Fruit fly (Drosophila melanogaster) whole organism, embryonic: ENCODE data around the gene CG46467.
A peak's percentile ranks its signal among the peaks of the same experiment; 100 is the strongest.

ENCODE experiments used
- Abd-B ChIP-seq: fragments of 200-800 bp; sonication (Bioruptor generic); optimal IDR thresholded peaks from 2 replicates; lab custom pipeline; 2018; ENCODE audit warnings: missing biosample characterization, mild to moderate bottlenecking, missing genetic modification characterization, moderate library complexity
- BtbVII ChIP-seq: fragments of 200-800 bp; sonication (Bioruptor generic); optimal IDR thresholded peaks from 3 replicates; lab custom pipeline; 2017; ENCODE audit warnings: missing biosample characterization, mild to moderate bottlenecking, missing genetic modification characterization
- CG10267 ChIP-seq: fragments of 200-800 bp; sonication (Bioruptor generic); optimal IDR thresholded peaks from 2 replicates; lab custom pipeline; 2018; ENCODE audit warnings: missing biosample characterization, mild to moderate bottlenecking, missing genetic modification characterization, moderate library complexity
- CG10462 ChIP-seq: fragments of 200-800 bp; sonication (Bioruptor generic); optimal IDR thresholded peaks from 2 replicates; lab custom pipeline; 2016; ENCODE audit warnings: missing biosample characterization, missing genetic modification characterization
- CG12299 ChIP-seq: fragments of 200-800 bp; sonication (Bioruptor generic); optimal IDR thresholded peaks from 2 replicates; lab custom pipeline; 2018; ENCODE audit warnings: missing biosample characterization, mild to moderate bottlenecking, missing genetic modification characterization
- CG13296 ChIP-seq: fragments of 200-800 bp; sonication (Bioruptor generic); optimal IDR thresholded peaks from 3 replicates; lab custom pipeline; 2018; ENCODE audit warnings: missing biosample characterization, mild to moderate bottlenecking, missing genetic modification characterization
- CG13624 ChIP-seq: fragments of 200-800 bp; sonication (Bioruptor generic); optimal IDR thresholded peaks from 2 replicates; lab custom pipeline; 2016; ENCODE audit warnings: missing biosample characterization, missing genetic modification characterization
- CG16779 ChIP-seq: fragments of 200-800 bp; sonication (Bioruptor generic); IDR thresholded peaks from 2 replicates; pipeline ENCODE4 v1.3.6; 2022; ENCODE audit warnings: missing biosample characterization, missing genetic modification characterization
- CG17568 ChIP-seq: fragments of 200-800 bp; sonication (Bioruptor generic); optimal IDR thresholded peaks from 2 replicates; lab custom pipeline; 2018; ENCODE audit warnings: missing biosample characterization, mild to moderate bottlenecking, missing genetic modification characterization, moderate library complexity
- CG17829 ChIP-seq: fragments of 200-800 bp; optimal IDR thresholded peaks from 2 replicates; lab custom pipeline; 2019; ENCODE audit warnings: missing biosample characterization, mild to moderate bottlenecking, missing genetic modification characterization, moderate library complexity
- CG17912 ChIP-seq: fragments of 200-800 bp; sonication (Bioruptor generic); optimal IDR thresholded peaks from 2 replicates; lab custom pipeline; 2018; ENCODE audit warnings: missing biosample characterization, mild to moderate bottlenecking, missing genetic modification characterization
- CG1792 ChIP-seq: fragments of 200-800 bp; sonication (Bioruptor generic); optimal IDR thresholded peaks from 2 replicates; lab custom pipeline; 2016; ENCODE audit warnings: missing biosample characterization, missing genetic modification characterization
- CG18619 ChIP-seq: fragments of 200-800 bp; sonication (Bioruptor generic); optimal IDR thresholded peaks from 3 replicates; lab custom pipeline; 2017; ENCODE audit warnings: missing biosample characterization, mild to moderate bottlenecking, missing genetic modification characterization
- CG18764 ChIP-seq: fragments of 200-800 bp; sonication (Bioruptor generic); optimal IDR thresholded peaks from 3 replicates; lab custom pipeline; 2016; ENCODE audit warnings: missing biosample characterization, missing genetic modification characterization
- CG2199 ChIP-seq: fragments of 200-800 bp; sonication (Bioruptor generic); IDR thresholded peaks from 3 replicates; pipeline ENCODE4 v1.3.6; 2022; ENCODE audit warnings: missing biosample characterization, missing genetic modification characterization
- CG34376 ChIP-seq: fragments of 200-800 bp; sonication (Bioruptor generic); optimal IDR thresholded peaks from 2 replicates; lab custom pipeline; 2018; ENCODE audit warnings: missing biosample characterization, mild to moderate bottlenecking, missing genetic modification characterization
- CG4360 ChIP-seq: fragments of 200-800 bp; sonication (Bioruptor generic); IDR thresholded peaks from 2 replicates; pipeline ENCODE4 v1.3.6; 2022; ENCODE audit warnings: missing biosample characterization, missing genetic modification characterization
- CG7786 ChIP-seq: fragments of 200-800 bp; sonication (Bioruptor generic); optimal IDR thresholded peaks from 2 replicates; lab custom pipeline; 2016; ENCODE audit warnings: missing biosample characterization, missing genetic modification characterization
- CG8944 ChIP-seq: fragments of 200-800 bp; sonication (Bioruptor generic); optimal IDR thresholded peaks from 3 replicates; lab custom pipeline; 2016; ENCODE audit warnings: missing biosample characterization, missing genetic modification characterization
- CG9215 ChIP-seq: fragments of 200-800 bp; sonication (Bioruptor generic); IDR thresholded peaks from 2 replicates; pipeline ENCODE4 v1.3.6; 2022; ENCODE audit warnings: missing biosample characterization, missing genetic modification characterization
- CG9437 ChIP-seq: fragments of 200-800 bp; sonication (Bioruptor generic); optimal IDR thresholded peaks from 2 replicates; lab custom pipeline; 2018; ENCODE audit warnings: missing biosample characterization, mild to moderate bottlenecking, missing genetic modification characterization
- E2f2 ChIP-seq: fragments of 200-800 bp; sonication (Bioruptor generic); IDR thresholded peaks from 2 replicates; pipeline ENCODE4 v1.3.6; 2022; ENCODE audit warnings: missing biosample characterization, missing genetic modification characterization
- Hand ChIP-seq: fragments of 200-800 bp; sonication (Bioruptor generic); optimal IDR thresholded peaks from 2 replicates; lab custom pipeline; 2017; ENCODE audit warnings: mild to moderate bottlenecking, missing biosample characterization, missing genetic modification reagents, missing genetic modification characterization
- Hr3 ChIP-seq: fragments of 200-800 bp; sonication (Bioruptor generic); optimal IDR thresholded peaks from 3 replicates; lab custom pipeline; 2016; ENCODE audit warnings: missing biosample characterization, missing genetic modification characterization
- MBD-R2 ChIP-seq: fragments of 200-800 bp; sonication (Bioruptor generic); IDR thresholded peaks from 2 replicates; pipeline ENCODE4 v1.3.6; 2022; ENCODE audit warnings: missing biosample characterization, missing genetic modification characterization
- NC2β ChIP-seq: fragments of 200-800 bp; sonication (Bioruptor generic); optimal IDR thresholded peaks from 2 replicates; lab custom pipeline; 2016; ENCODE audit warnings: missing biosample characterization, missing genetic modification characterization
- Nf-YC ChIP-seq: fragments of 200-800 bp; optimal IDR thresholded peaks from 3 replicates; lab custom pipeline; 2019; ENCODE audit warnings: missing biosample characterization, mild to moderate bottlenecking, missing genetic modification characterization, moderate library complexity
- Oaz ChIP-seq: fragments of 200-800 bp; sonication (Bioruptor generic); IDR thresholded peaks from 2 replicates; pipeline ENCODE4 v1.3.6; 2022; ENCODE audit warnings: missing biosample characterization, missing genetic modification characterization
- Side ChIP-seq: fragments of 200-800 bp; sonication (Bioruptor generic); optimal IDR thresholded peaks from 2 replicates; lab custom pipeline; 2016; ENCODE audit warnings: missing biosample characterization, missing genetic modification characterization
- Sox102F ChIP-seq: fragments of 200-800 bp; sonication (Bioruptor generic); optimal IDR thresholded peaks from 2 replicates; lab custom pipeline; 2018; ENCODE audit warnings: missing biosample characterization, mild to moderate bottlenecking, missing genetic modification characterization, moderate library complexity
- Vsx1 ChIP-seq: fragments of 200-800 bp; sonication (Bioruptor generic); optimal IDR thresholded peaks from 2 replicates; lab custom pipeline; 2017; ENCODE audit warnings: missing biosample characterization, mild to moderate bottlenecking, missing genetic modification characterization, missing genetic modification reagents
- ara ChIP-seq: fragments of 200-800 bp; sonication (Bioruptor generic); IDR thresholded peaks from 2 replicates; pipeline ENCODE4 v1.3.6; 2022; ENCODE audit warnings: missing biosample characterization, missing genetic modification characterization
- cas ChIP-seq: fragments of 200-800 bp; sonication (Bioruptor generic); IDR thresholded peaks from 2 replicates; pipeline ENCODE4 v1.3.6; 2022; ENCODE audit warnings: missing biosample characterization, missing genetic modification characterization
- caup ChIP-seq: fragments of 200-800 bp; sonication (Bioruptor generic); optimal IDR thresholded peaks from 3 replicates; lab custom pipeline; 2017; ENCODE audit warnings: missing biosample characterization, mild to moderate bottlenecking, missing genetic modification characterization, moderate library complexity; ENCODE audit not compliant: severe bottlenecking
- chm ChIP-seq: fragments of 200-800 bp; sonication (Bioruptor generic); IDR thresholded peaks from 2 replicates; pipeline ENCODE4 v1.3.6; 2022; ENCODE audit warnings: missing biosample characterization, missing genetic modification characterization
- dm ChIP-seq: fragments of 200-800 bp; sonication (Bioruptor generic); optimal IDR thresholded peaks from 3 replicates; lab custom pipeline; 2016; ENCODE audit warnings: missing biosample characterization, missing genetic modification characterization
- fru ChIP-seq: fragments of >200 bp; optimal IDR thresholded peaks from 2 replicates; lab custom pipeline; 2017
- gcm ChIP-seq: fragments of 200-800 bp; sonication (Bioruptor generic); optimal IDR thresholded peaks from 2 replicates; lab custom pipeline; 2019; ENCODE audit warnings: missing biosample characterization, mild to moderate bottlenecking, missing genetic modification characterization, moderate library complexity
- gem ChIP-seq: fragments of 200-800 bp; sonication (Bioruptor generic); optimal IDR thresholded peaks from 2 replicates; lab custom pipeline; 2019; ENCODE audit warnings: missing biosample characterization, mild to moderate bottlenecking, missing genetic modification characterization, moderate library complexity
- gsb-n ChIP-seq: fragments of 200-800 bp; sonication (Bioruptor generic); optimal IDR thresholded peaks from 3 replicates; lab custom pipeline; 2018; ENCODE audit warnings: missing biosample characterization, mild to moderate bottlenecking, missing genetic modification characterization
- ind ChIP-seq: fragments of 200-800 bp; sonication (Bioruptor generic); optimal IDR thresholded peaks from 3 replicates; lab custom pipeline; 2016; ENCODE audit warnings: missing biosample characterization, missing genetic modification characterization
- kni ChIP-seq: fragments of 200-800 bp; sonication (Bioruptor generic); optimal IDR thresholded peaks from 3 replicates; lab custom pipeline; 2017; ENCODE audit warnings: mild to moderate bottlenecking, missing biosample characterization, missing genetic modification reagents, missing genetic modification characterization
- pan ChIP-seq, 4 experiments: fragments of >200 bp in 3 of 4; fragments of 200-800 bp in 1 of 4; sonication (Bioruptor generic) in 1 of 4; optimal IDR thresholded peaks in 3 of 4; IDR thresholded peaks in 1 of 4; 2 replicates each; pipeline versions ENCODE4 v1.3.6 to Lab custom; 2017 to 2022; ENCODE audit warnings: missing biosample characterization in 2 of 4, missing genetic modification characterization in 2 of 4, mixed read lengths in 1 of 4
- ranshi ChIP-seq: fragments of 200-800 bp; sonication (Bioruptor generic); IDR thresholded peaks from 2 replicates; pipeline ENCODE4 v1.3.6; 2022; ENCODE audit warnings: missing biosample characterization, missing genetic modification characterization
- repo ChIP-seq: fragments of 200-800 bp; sonication (Bioruptor generic); optimal IDR thresholded peaks from 2 replicates; lab custom pipeline; 2016; ENCODE audit warnings: missing biosample characterization, missing genetic modification characterization
- ro ChIP-seq: fragments of 200-800 bp; sonication (Bioruptor generic); IDR thresholded peaks from 2 replicates; pipeline ENCODE4 v1.3.6; 2022; ENCODE audit warnings: missing biosample characterization, missing genetic modification characterization
- row ChIP-seq: fragments of 200-800 bp; sonication (Bioruptor generic); IDR thresholded peaks from 3 replicates; pipeline ENCODE4 v1.3.6; 2022; ENCODE audit warnings: missing biosample characterization, missing genetic modification characterization
- sr ChIP-seq: fragments of 200-800 bp; sonication (Bioruptor generic); IDR thresholded peaks from 3 replicates; pipeline ENCODE4 v1.3.6; 2022; ENCODE audit warnings: missing biosample characterization, missing genetic modification characterization
- stc ChIP-seq: fragments of 200-800 bp; sonication (Bioruptor generic); IDR thresholded peaks from 2 replicates; pipeline ENCODE4 v1.3.6; 2022; ENCODE audit warnings: missing biosample characterization, missing genetic modification characterization
- tgo ChIP-seq: fragments of 200-800 bp; sonication (Bioruptor generic); IDR thresholded peaks from 3 replicates; pipeline ENCODE4 v1.3.6; 2022; ENCODE audit warnings: missing biosample characterization, missing genetic modification characterization
- tna ChIP-seq: fragments of 200-800 bp; sonication (Bioruptor generic); IDR thresholded peaks from 2 replicates; pipeline ENCODE4 v1.3.6; 2022; ENCODE audit warnings: missing biosample characterization, missing genetic modification characterization; ENCODE audit not compliant: partially characterized antibody
- trem ChIP-seq: fragments of 200-800 bp; optimal IDR thresholded peaks from 3 replicates; lab custom pipeline; 2019; ENCODE audit warnings: missing biosample characterization, mild to moderate bottlenecking, missing genetic modification characterization, moderate library complexity
- vvl ChIP-seq: fragments of 200-800 bp; sonication (Bioruptor generic); IDR thresholded peaks from 2 replicates; pipeline ENCODE4 v1.3.6; 2022; ENCODE audit warnings: missing biosample characterization, missing genetic modification characterization
- zen ChIP-seq: fragments of 200-800 bp; sonication (Bioruptor generic); optimal IDR thresholded peaks from 3 replicates; lab custom pipeline; 2018; ENCODE audit warnings: missing biosample characterization, mild to moderate bottlenecking, missing genetic modification characterization, moderate library complexity

The CG46467 gene

dm6 chr3R:9869954-9870353, 4.5 kb upstream of the CG46467 start (continued):
- TF ChIP-seq Vsx1 (peak; percentile 77), chm (GFP tag; lab: Robert Waterston, UW) (peak; percentile 72; the same call in 1 of the 2 replicates), CG10267 (tag; lab: Kevin White, UChicago) (peak; percentile 21), vvl (GFP tag; lab: Robert Waterston, UW) (peak; percentile 67; the same call in 1 of the 2 replicates), CG13624 (GFP tag; lab: Kevin White, UChicago) (no peak), tgo (GFP tag; lab: Robert Waterston, UW) (no peak), E2f2 (GFP tag; lab: Robert Waterston, UW) (no peak), CG17829 (no peak), CG17912 (GFP tag; lab: Kevin White, UChicago) (no peak), ara (GFP tag; lab: Robert Waterston, UW) (peak; percentile 64), CG9437 (GFP tag; lab: Kevin White, UChicago) (peak; percentile 25), MBD-R2 (GFP tag; lab: Robert Waterston, UW) (no peak), pan (optimal IDR thresholded peaks at IDR 0.05; lab: Kevin White, UChicago) (no peak), pan (GFP tag; optimal IDR thresholded peaks at IDR 0.05 in 1 of 2, IDR thresholded peaks at IDR 0.05 in 1 of 2) (no peak), cas (no peak), CG18619 (GFP tag; lab: Kevin White, UChicago) (peak; percentile 12), CG4360 (GFP tag; lab: Robert Waterston, UW) (peak; percentile 49; the same call in 1 of the 2 replicates), CG8944 (peak; percentile 6), CG2199 (GFP tag; lab: Robert Waterston, UW) (peak; percentile 25; the same call in 1 of the 3 replicates), NC2β (GFP tag; lab: Kevin White, UChicago) (peak; percentile 74), repo (peak; percentile 24), CG9215 (no peak), Hr3 (no peak), CG16779 (GFP tag; lab: Robert Waterston, UW) (no peak), CG17568 (peak; percentile 68), tna (no peak), gcm (GFP tag; lab: Kevin White, UChicago) (peak; percentile 53), gem (tag; lab: Kevin White, UChicago) (peak; percentile 26), Nf-YC (no peak), CG18764 (peak; percentile 58), CG10462 (GFP tag; lab: Kevin White, UChicago) (no peak)

- TF ChIP-seq ind (GFP tag; lab: Kevin White, UChicago): no peak
- no peak for TF ChIP-seq sr (GFP tag; lab: Robert Waterston, UW)
- no peak for TF ChIP-seq dm (GFP tag; lab: Kevin White, UChicago)
- no peak for TF ChIP-seq Sox102F
- no peak for TF ChIP-seq Hand (GFP tag; lab: Kevin White, UChicago)
- TF ChIP-seq CG13296 (GFP tag; lab: Kevin White, UChicago): no peak
- no peak for TF ChIP-seq CG1792 (GFP tag; lab: Kevin White, UChicago)
- no peak for TF ChIP-seq stc (GFP tag; lab: Robert Waterston, UW)
- TF ChIP-seq Oaz: no peak
- peak; percentile 40; the same call in 1 of the 3 replicates for TF ChIP-seq row (GFP tag; lab: Robert Waterston, UW)
- no peak for TF ChIP-seq Side (GFP tag; lab: Kevin White, UChicago)
- TF ChIP-seq CG34376 (GFP tag; lab: Kevin White, UChicago): no peak
- TF ChIP-seq gsb-n (tag; lab: Kevin White, UChicago): no peak
- no peak for TF ChIP-seq CG7786 (GFP tag; lab: Kevin White, UChicago)
- TF ChIP-seq Abd-B: peak; percentile 12
- no peak for TF ChIP-seq fru (lab: Kevin White, UChicago)
- no peak for TF ChIP-seq kni (GFP tag; lab: Kevin White, UChicago)
- no peak for TF ChIP-seq zen
- no peak for TF ChIP-seq CG12299 (tag; lab: Kevin White, UChicago)
- no peak for TF ChIP-seq BtbVII (GFP tag; lab: Kevin White, UChicago)
- TF ChIP-seq ranshi (GFP tag; lab: Robert Waterston, UW): no peak
- no peak for TF ChIP-seq trem (tag; lab: Kevin White, UChicago)
- TF ChIP-seq ro (GFP tag; lab: Robert Waterston, UW): no peak
- TF ChIP-seq caup (GFP tag; lab: Kevin White, UChicago): no peak
Observed at dm6 chr3R:9870378-9870777, 4.1 kb upstream of the CG46467 start.
